Fruit fly (Drosophila melanogaster) whole organism, embryonic: ENCODE results near the gene Nab2.

Experiments
- Bdp1 ChIP-seq: fragments of 200-800 bp; sonication (Bioruptor generic); optimal IDR thresholded peaks from 3 replicates; lab custom pipeline; 2016; ENCODE audit warnings: missing biosample characterization, missing genetic modification characterization
- BtbVII ChIP-seq: fragments of 200-800 bp; sonication (Bioruptor generic); optimal IDR thresholded peaks from 3 replicates; lab custom pipeline; 2017; ENCODE audit warnings: missing biosample characterization, mild to moderate bottlenecking, missing genetic modification characterization
- C15 ChIP-seq: fragments of 200-800 bp; sonication (Bioruptor generic); IDR thresholded peaks from 3 replicates; pipeline ENCODE4 v1.3.6; 2022; ENCODE audit warnings: missing biosample characterization, missing genetic modification characterization
- CG10654 ChIP-seq: fragments of 200-800 bp; sonication (Bioruptor generic); optimal IDR thresholded peaks from 2 replicates; lab custom pipeline; 2016; ENCODE audit warnings: missing biosample characterization, missing genetic modification characterization
- CG11247 ChIP-seq: fragments of 200-800 bp; sonication (Bioruptor generic); IDR thresholded peaks from 2 replicates; pipeline ENCODE4 v1.3.6; 2022; ENCODE audit warnings: missing biosample characterization, missing genetic modification characterization
- CG11723 ChIP-seq: fragments of 200-800 bp; sonication (Bioruptor generic); optimal IDR thresholded peaks from 2 replicates; lab custom pipeline; 2017; ENCODE audit warnings: missing biosample characterization, mild to moderate bottlenecking, missing genetic modification characterization
- CG14014 ChIP-seq: fragments of 200-800 bp; sonication (Bioruptor generic); IDR thresholded peaks from 2 replicates; pipeline ENCODE4 v1.3.6; 2022; ENCODE audit warnings: missing biosample characterization, missing genetic modification characterization
- CG18476 ChIP-seq: fragments of 200-800 bp; sonication (Bioruptor generic); optimal IDR thresholded peaks from 2 replicates; lab custom pipeline; 2016; ENCODE audit warnings: missing biosample characterization, mild to moderate bottlenecking, missing genetic modification characterization
- CG18599 ChIP-seq: fragments of 200-800 bp; sonication (Bioruptor generic); optimal IDR thresholded peaks from 3 replicates; lab custom pipeline; 2017; ENCODE audit warnings: missing biosample characterization, missing genetic modification characterization, mild to moderate bottlenecking, moderate library complexity, missing genetic modification reagents
- CG2129 ChIP-seq: fragments of 200-800 bp; sonication (Bioruptor generic); IDR thresholded peaks from 2 replicates; pipeline ENCODE4 v1.3.6; 2022; ENCODE audit warnings: missing biosample characterization, missing genetic modification characterization; ENCODE audit not compliant: partially characterized antibody
- CG34224 ChIP-seq: fragments of 200-800 bp; sonication (Bioruptor generic); IDR thresholded peaks from 3 replicates; pipeline ENCODE4 v1.3.6; 2022; ENCODE audit warnings: missing biosample characterization, missing genetic modification characterization; ENCODE audit not compliant: partially characterized antibody
- CG34422 ChIP-seq: fragments of 200-800 bp; sonication (Bioruptor generic); IDR thresholded peaks from 3 replicates; pipeline ENCODE4 v1.3.6; 2022; ENCODE audit warnings: missing biosample characterization, missing genetic modification characterization
- CG3995 ChIP-seq: fragments of 200-800 bp; sonication (Bioruptor generic); optimal IDR thresholded peaks from 3 replicates; lab custom pipeline; 2016; ENCODE audit warnings: missing biosample characterization, missing genetic modification characterization
- CG43689 ChIP-seq: fragments of 200-800 bp; sonication (Bioruptor generic); IDR thresholded peaks from 2 replicates; pipeline ENCODE4 v1.3.6; 2022; ENCODE audit warnings: missing biosample characterization, missing genetic modification characterization
- CG5180 ChIP-seq: fragments of 200-800 bp; sonication (Bioruptor generic); optimal IDR thresholded peaks from 3 replicates; lab custom pipeline; 2017; ENCODE audit warnings: missing biosample characterization, missing genetic modification characterization, mild to moderate bottlenecking, moderate library complexity, missing genetic modification reagents
- CG6272 ChIP-seq: fragments of 200-800 bp; sonication (Bioruptor generic); IDR thresholded peaks from 2 replicates; pipeline ENCODE4 v1.3.6; 2022; ENCODE audit warnings: missing biosample characterization, missing genetic modification characterization
- CG7745 ChIP-seq: fragments of 200-800 bp; sonication (Bioruptor generic); optimal IDR thresholded peaks from 2 replicates; lab custom pipeline; 2018; ENCODE audit warnings: missing biosample characterization, mild to moderate bottlenecking, missing genetic modification characterization, moderate library complexity
- CG8290 ChIP-seq, 3 experiments: fragments of 200-800 bp; sonication (Bioruptor generic); optimal IDR thresholded peaks; 2 replicates each; lab custom pipeline; 2016 to 2019; ENCODE audit warnings: missing biosample characterization in 3 of 3, missing genetic modification characterization in 3 of 3, mild to moderate bottlenecking in 2 of 3, moderate library complexity in 1 of 3
- CoRest ChIP-seq: fragments of 200-800 bp; sonication (Bioruptor generic); optimal IDR thresholded peaks from 3 replicates; lab custom pipeline; 2018; ENCODE audit warnings: missing biosample characterization, mild to moderate bottlenecking, missing genetic modification characterization, moderate library complexity
- D19B ChIP-seq: fragments of 200-800 bp; sonication (Bioruptor generic); optimal IDR thresholded peaks from 2 replicates; lab custom pipeline; 2017; ENCODE audit warnings: missing biosample characterization, mild to moderate bottlenecking, missing genetic modification characterization
- Dek ChIP-seq: fragments of 200-800 bp; sonication (Bioruptor generic); optimal IDR thresholded peaks from 3 replicates; lab custom pipeline; 2019; ENCODE audit warnings: missing biosample characterization, mild to moderate bottlenecking, missing genetic modification characterization, moderate library complexity
- Dp ChIP-seq: fragments of 200-800 bp; sonication (Bioruptor generic); optimal IDR thresholded peaks from 2 replicates; lab custom pipeline; 2018; ENCODE audit warnings: missing biosample characterization, mild to moderate bottlenecking, missing genetic modification characterization, moderate library complexity
- Dref ChIP-seq: fragments of 200-800 bp; sonication (Bioruptor generic); IDR thresholded peaks from 2 replicates; pipeline ENCODE4 v1.3.6; 2022; ENCODE audit warnings: missing biosample characterization, missing genetic modification characterization
- ERR ChIP-seq: fragments of 200-800 bp; sonication (Bioruptor generic); optimal IDR thresholded peaks from 2 replicates; lab custom pipeline; 2016; ENCODE audit warnings: missing biosample characterization, missing genetic modification characterization
- Eip74EF ChIP-seq, 2 experiments: fragments of 200-800 bp in 1 of 2; fragments of >200 bp in 1 of 2; sonication (Bioruptor generic) in 1 of 2; optimal IDR thresholded peaks; 2 replicates each; lab custom pipeline; 2017 to 2019; ENCODE audit warnings: missing biosample characterization in 2 of 2, missing genetic modification characterization in 2 of 2, mild to moderate bottlenecking in 1 of 2, moderate library complexity in 1 of 2
- Fer1 ChIP-seq: fragments of 200-800 bp; sonication (Bioruptor generic); optimal IDR thresholded peaks from 2 replicates; lab custom pipeline; 2017; ENCODE audit warnings: missing biosample characterization, mild to moderate bottlenecking, missing genetic modification characterization
- Lhr ChIP-seq: fragments of 200-800 bp; sonication (Bioruptor generic); optimal IDR thresholded peaks from 3 replicates; lab custom pipeline; 2017; ENCODE audit warnings: mild to moderate bottlenecking, missing biosample characterization, missing genetic modification reagents, missing genetic modification characterization
- Mrtf ChIP-seq: fragments of 200-800 bp; sonication (Bioruptor generic); IDR thresholded peaks from 3 replicates; pipeline ENCODE4 v1.3.6; 2022; ENCODE audit warnings: missing biosample characterization, missing genetic modification characterization
- Side ChIP-seq: fragments of 200-800 bp; sonication (Bioruptor generic); optimal IDR thresholded peaks from 2 replicates; lab custom pipeline; 2016; ENCODE audit warnings: missing biosample characterization, missing genetic modification characterization
- Spps ChIP-seq: fragments of 200-800 bp; sonication (Bioruptor generic); optimal IDR thresholded peaks from 2 replicates; lab custom pipeline; 2018; ENCODE audit warnings: missing biosample characterization, mild to moderate bottlenecking, missing genetic modification characterization
- Xrp1 ChIP-seq: fragments of 200-800 bp; sonication (Bioruptor generic); IDR thresholded peaks from 2 replicates; pipeline ENCODE4 v1.3.6; 2022; ENCODE audit warnings: missing biosample characterization, missing genetic modification characterization
- bab2 ChIP-seq: fragments of 200-800 bp; sonication (Bioruptor generic); optimal IDR thresholded peaks from 2 replicates; lab custom pipeline; 2016; ENCODE audit warnings: missing biosample characterization, missing genetic modification characterization
- bigmax ChIP-seq: fragments of 200-800 bp; sonication (Bioruptor generic); optimal IDR thresholded peaks from 2 replicates; lab custom pipeline; 2018; ENCODE audit warnings: missing biosample characterization, mild to moderate bottlenecking, missing genetic modification characterization
- cad ChIP-seq: fragments of >200 bp; optimal IDR thresholded peaks from 2 replicates; lab custom pipeline; 2017; ENCODE audit warnings: missing biosample characterization, missing genetic modification characterization
- chm ChIP-seq: fragments of 200-800 bp; sonication (Bioruptor generic); IDR thresholded peaks from 2 replicates; pipeline ENCODE4 v1.3.6; 2022; ENCODE audit warnings: missing biosample characterization, missing genetic modification characterization
- dimm ChIP-seq: fragments of 200-800 bp; sonication (Bioruptor generic); IDR thresholded peaks from 2 replicates; pipeline ENCODE4 v1.3.6; 2022; ENCODE audit warnings: missing biosample characterization, missing genetic modification characterization
- fd64A ChIP-seq: fragments of 200-800 bp; sonication (Bioruptor generic); optimal IDR thresholded peaks from 3 replicates; lab custom pipeline; 2018; ENCODE audit warnings: missing biosample characterization, mild to moderate bottlenecking, missing genetic modification characterization
- gfzf ChIP-seq: fragments of 200-800 bp; sonication (Bioruptor generic); optimal IDR thresholded peaks from 2 replicates; lab custom pipeline; 2016; ENCODE audit warnings: missing biosample characterization, mild to moderate bottlenecking, missing genetic modification characterization, moderate library complexity
- gro ChIP-seq: fragments of 200-800 bp; sonication (Bioruptor generic); optimal IDR thresholded peaks from 2 replicates; lab custom pipeline; 2016; ENCODE audit warnings: missing biosample characterization, missing genetic modification characterization
- kni ChIP-seq: fragments of 200-800 bp; sonication (Bioruptor generic); optimal IDR thresholded peaks from 3 replicates; lab custom pipeline; 2017; ENCODE audit warnings: mild to moderate bottlenecking, missing biosample characterization, missing genetic modification reagents, missing genetic modification characterization
- lmd ChIP-seq: fragments of 200-800 bp; sonication (Bioruptor generic); IDR thresholded peaks from 2 replicates; pipeline ENCODE4 v1.3.6; 2022; ENCODE audit warnings: missing biosample characterization, missing genetic modification characterization
- luna ChIP-seq: fragments of 200-800 bp; sonication (Bioruptor generic); optimal IDR thresholded peaks from 2 replicates; lab custom pipeline; 2016; ENCODE audit warnings: missing biosample characterization, missing genetic modification characterization
- p53 ChIP-seq: fragments of 200-800 bp; sonication (Bioruptor generic); optimal IDR thresholded peaks from 2 replicates; lab custom pipeline; 2016; ENCODE audit warnings: missing biosample characterization, missing genetic modification characterization
- row ChIP-seq: fragments of 200-800 bp; sonication (Bioruptor generic); IDR thresholded peaks from 3 replicates; pipeline ENCODE4 v1.3.6; 2022; ENCODE audit warnings: missing biosample characterization, missing genetic modification characterization
- run ChIP-seq: fragments of 200-800 bp; sonication (Bioruptor generic); optimal IDR thresholded peaks from 3 replicates; lab custom pipeline; 2018; ENCODE audit warnings: missing biosample characterization, mild to moderate bottlenecking, missing genetic modification characterization
- sd ChIP-seq: fragments of 200-800 bp; sonication (Bioruptor generic); optimal IDR thresholded peaks from 3 replicates; lab custom pipeline; 2018; ENCODE audit warnings: missing biosample characterization, mild to moderate bottlenecking, missing genetic modification characterization, moderate library complexity
- so ChIP-seq: fragments of 200-800 bp; sonication (Bioruptor generic); IDR thresholded peaks from 3 replicates; pipeline ENCODE4 v1.3.6; 2022; ENCODE audit warnings: missing biosample characterization, missing genetic modification characterization
- tll ChIP-seq, 2 experiments: fragments of 200-800 bp in 1 of 2; fragments of >200 bp in 1 of 2; sonication (Bioruptor generic) in 1 of 2; optimal IDR thresholded peaks; 2 replicates each; lab custom pipeline; 2017 to 2019; ENCODE audit warnings: missing biosample characterization in 2 of 2, missing genetic modification characterization in 2 of 2, mild to moderate bottlenecking in 1 of 2, moderate library complexity in 1 of 2
- trh ChIP-seq: fragments of 200-800 bp; sonication (Bioruptor generic); optimal IDR thresholded peaks from 2 replicates; lab custom pipeline; 2016; ENCODE audit warnings: missing biosample characterization, missing genetic modification characterization
- tx ChIP-seq: fragments of 200-800 bp; sonication (Bioruptor generic); optimal IDR thresholded peaks from 2 replicates; lab custom pipeline; 2016; ENCODE audit warnings: missing biosample characterization, missing genetic modification characterization

Gene Nab2

dm6 chr3R:24271071-24271470 lies 47.1 kb downstream of the Nab2 start, which contains the start of gene jar (continued):
- no peak for TF ChIP-seq CG10654 (GFP tag; lab: Kevin White, UChicago)
- peak; percentile 33; the same call in 1 of the 2 replicates for TF ChIP-seq CG14014 (GFP tag; lab: Robert Waterston, UW)
- TF ChIP-seq CG11723 (GFP tag; lab: Kevin White, UChicago) = no peak
- peak; percentile 3 for TF ChIP-seq CG8290 (GFP tag; optimal IDR thresholded peaks at IDR 0.05; lab: Kevin White, UChicago)
- TF ChIP-seq CG8290 (tag; optimal IDR thresholded peaks at IDR 0.05; lab: Kevin White, UChicago) = peak in 1 of 2 experiments; percentile 80
- peak; percentile 39 for TF ChIP-seq run (tag; lab: Kevin White, UChicago)
- peak; percentile 25 for TF ChIP-seq Dek (tag; lab: Kevin White, UChicago)
- peak; percentile 62 for TF ChIP-seq kni (GFP tag; lab: Kevin White, UChicago)
- peak; percentile 74; the same call in 2 of the 3 replicates for TF ChIP-seq so
- peak; percentile 64 for TF ChIP-seq Bdp1 (GFP tag; lab: Kevin White, UChicago)
- peak; percentile 6 for TF ChIP-seq ERR (GFP tag; lab: Kevin White, UChicago)
- peak; percentile 1 for TF ChIP-seq fd64A (GFP tag; lab: Kevin White, UChicago)
- no peak for TF ChIP-seq D19B (GFP tag; lab: Kevin White, UChicago)
- TF ChIP-seq CG7745 (tag; lab: Kevin White, UChicago) = peak; percentile 11
- peak; percentile 70; the same call in 1 of the 2 replicates for TF ChIP-seq CG2129 (GFP tag; lab: Robert Waterston, UW)
- TF ChIP-seq Dref = peak; percentile 55
- TF ChIP-seq CG5180 = peak; percentile 56
- no peak for TF ChIP-seq Mrtf (GFP tag; lab: Robert Waterston, UW)
- peak; percentile 50 for TF ChIP-seq bigmax (GFP tag; lab: Kevin White, UChicago)
- TF ChIP-seq Xrp1 (GFP tag; lab: Robert Waterston, UW) = peak; percentile 42; the same call in 1 of the 2 replicates
- 0 out of 2 replicates have a peak, but pooled peaks have one; percentile 19 for TF ChIP-seq CG6272 (GFP tag; lab: Robert Waterston, UW)
- no peak for TF ChIP-seq dimm
- no peak for TF ChIP-seq tx (GFP tag; lab: Kevin White, UChicago)
- TF ChIP-seq tll (GFP tag; optimal IDR thresholded peaks at IDR 0.05; lab: Kevin White, UChicago) = peak in 1 of 2 experiments; percentile 7
- TF ChIP-seq CG34224 (GFP tag; lab: Robert Waterston, UW) = peak; percentile 93
- TF ChIP-seq CG3995 (GFP tag; lab: Kevin White, UChicago) = peak; percentile 51
- TF ChIP-seq CG18476 (GFP tag; lab: Kevin White, UChicago) = no peak
- TF ChIP-seq trh = no peak
- TF ChIP-seq row (GFP tag; lab: Robert Waterston, UW) = peak; percentile 59
- peak; percentile 11; the same call in 1 of the 2 replicates for TF ChIP-seq CG11247 (GFP tag; lab: Robert Waterston, UW)
- TF ChIP-seq Fer1 (GFP tag; lab: Kevin White, UChicago) = peak; percentile 72
- TF ChIP-seq chm (GFP tag; lab: Robert Waterston, UW) = peak; percentile 89
- TF ChIP-seq gro (GFP tag; lab: Kevin White, UChicago) = peak; percentile 32
- 0 out of 2 replicates have a peak, but pooled peaks have one; percentile 9 for TF ChIP-seq lmd
- no peak for TF ChIP-seq C15
- TF ChIP-seq Side (GFP tag; lab: Kevin White, UChicago) = peak; percentile 14
- peak in 1 of 2 experiments; percentile 60 for TF ChIP-seq Eip74EF (GFP tag; optimal IDR thresholded peaks at IDR 0.05; lab: Kevin White, UChicago)
- no peak for TF ChIP-seq p53 (GFP tag; lab: Kevin White, UChicago)
- peak; percentile 66 for TF ChIP-seq Lhr
- no peak for TF ChIP-seq luna (GFP tag; lab: Kevin White, UChicago)
- TF ChIP-seq Spps (tag; lab: Kevin White, UChicago) = no peak
- TF ChIP-seq bab2 (GFP tag; lab: Kevin White, UChicago) = peak; percentile 14
- TF ChIP-seq sd (tag; lab: Kevin White, UChicago) = peak; percentile 48
- peak; percentile 45 for TF ChIP-seq BtbVII (GFP tag; lab: Kevin White, UChicago)
- peak; percentile 65 for TF ChIP-seq gfzf (GFP tag; lab: Kevin White, UChicago)
- peak; percentile 79; the same call in 2 of the 3 replicates for TF ChIP-seq CG34422 (GFP tag; lab: Robert Waterston, UW)
- TF ChIP-seq CG43689 (GFP tag; lab: Robert Waterston, UW) = no peak
- peak; percentile 100 for TF ChIP-seq Dp (GFP tag; lab: Kevin White, UChicago)
- peak; percentile 23 for TF ChIP-seq cad (GFP tag; lab: Kevin White, UChicago)
- peak; percentile 1 for TF ChIP-seq CG18599 (GFP tag; lab: Kevin White, UChicago)
- TF ChIP-seq CoRest (tag; lab: Kevin White, UChicago) = peak; percentile 50
